Worm (Caenorhabditis elegans): ENCODE results near the gene cyp-31A3.

The cyp-31A3 gene

ce11 chrIV:4807219-4807618 is 46.4 kb downstream of the cyp-31A3 start, which contains the start of gene H06H21.11:
TSS of gene H06H21.11 (minus strand) at chrIV:4807319.
- TF ChIP-seq sea-2 (GFP tag; optimal IDR thresholded peaks at IDR 0.05) (no peak), ceh-28 (tag; optimal IDR thresholded peaks at IDR 0.05) (no peak), egl-27 (tag; optimal IDR thresholded peaks at IDR 0.05) (no peak), nhr-25 (tag; optimal IDR thresholded peaks at IDR 0.05) (no peak), nhr-77 (tag; optimal IDR thresholded peaks at IDR 0.05) (no peak)

ce11 chrIV:4809397-4809796 is 48.5 kb downstream of the cyp-31A3 start, which contains the start of gene ubxn-6:
TSS of gene ubxn-6 (minus strand) at chrIV:4809497.
- TF ChIP-seq lin-15B (tag; optimal IDR thresholded peaks at IDR 0.05) (no peak), nhr-25 (tag; optimal IDR thresholded peaks at IDR 0.05) (no peak), fkh-2 (tag; optimal IDR thresholded peaks at IDR 0.05) (no peak), daf-12 (tag; optimal IDR thresholded peaks at IDR 0.05) (no peak), nhr-23 (tag; optimal IDR thresholded peaks at IDR 0.05) (no peak), pqm-1 (tag; optimal IDR thresholded peaks at IDR 0.05) (no peak), ztf-4 (tag; optimal IDR thresholded peaks at IDR 0.05) (no peak), mml-1 (tag; optimal IDR thresholded peaks at IDR 0.05) (no peak), ceh-82 (tag; optimal IDR thresholded peaks at IDR 0.05) (no peak), jun-1 (tag; optimal IDR thresholded peaks at IDR 0.05) (no peak), elt-1 (tag; optimal IDR thresholded peaks at IDR 0.05) (no peak), snpc-4 (tag; optimal IDR thresholded peaks at IDR 0.05) (no peak), fos-1 (tag; optimal IDR thresholded peaks at IDR 0.05) (no peak), lsy-12 (tag; optimal IDR thresholded peaks at IDR 0.05) (no peak), fkh-10 (GFP tag; optimal IDR thresholded peaks at IDR 0.05) (no peak), nhr-11 (tag; optimal IDR thresholded peaks at IDR 0.05) (no peak)

- TF ChIP-seq ceh-82 (tag; optimal IDR thresholded peaks at IDR 0.05), result no peak
These were observed 49.0 kb downstream of the cyp-31A3 start, which contains the start of gene H06H21.37 for ce11 chrIV:4809813-4810212. TSS of gene H06H21.37 (minus strand) at chrIV:4809974.

- TF ChIP-seq nhr-12 (tag; optimal IDR thresholded peaks at IDR 0.05), result no peak
- no peak for TF ChIP-seq egl-27 (tag; optimal IDR thresholded peaks at IDR 0.05)
- peak; percentile 11 for TF ChIP-seq elt-2 (tag; optimal IDR thresholded peaks at IDR 0.05)
- TF ChIP-seq nhr-43 (tag; optimal IDR thresholded peaks at IDR 0.05; ENCODE audit: poor library complexity, severe bottlenecking), result peak; percentile 27
- no peak for TF ChIP-seq mml-1 (tag; optimal IDR thresholded peaks at IDR 0.05)
- no peak for TF ChIP-seq jun-1 (tag; optimal IDR thresholded peaks at IDR 0.05)
- TF ChIP-seq aly-2 (tag; optimal IDR thresholded peaks at IDR 0.05), result no peak
- no peak for TF ChIP-seq egl-5 (tag; optimal IDR thresholded peaks at IDR 0.05)
- TF ChIP-seq nhr-28 (tag; optimal IDR thresholded peaks at IDR 0.05), result no peak
- no peak for TF ChIP-seq fkh-10 (GFP tag; optimal IDR thresholded peaks at IDR 0.05)
- TF ChIP-seq lin-39 (tag; optimal IDR thresholded peaks at IDR 0.05), result peak; percentile 72
- peak; percentile 79 for TF ChIP-seq snpc-4 (tag; optimal IDR thresholded peaks at IDR 0.05)
- TF ChIP-seq pqm-1 (tag; optimal IDR thresholded peaks at IDR 0.05), result peak; percentile 8
- peak; percentile 77 for TF ChIP-seq nfya-1 (tag; optimal IDR thresholded peaks at IDR 0.05; ENCODE audit: insufficient read depth)
- no peak for TF ChIP-seq ceh-28 (tag; optimal IDR thresholded peaks at IDR 0.05)
- no peak for TF ChIP-seq unc-62 (GFP tag; optimal IDR thresholded peaks at IDR 0.05)
- no peak for TF ChIP-seq fos-1 (tag; optimal IDR thresholded peaks at IDR 0.05)
- peak; percentile 39 for TF ChIP-seq R02D3.7 (tag; optimal IDR thresholded peaks at IDR 0.05)
- TF ChIP-seq ztf-11 (tag; optimal IDR thresholded peaks at IDR 0.05), result no peak
- TF ChIP-seq sea-2 (GFP tag; optimal IDR thresholded peaks at IDR 0.05), result no peak
- no peak for TF ChIP-seq ZK546.5 (tag; optimal IDR thresholded peaks at IDR 0.05)
- TF ChIP-seq elt-3 (tag; optimal IDR thresholded peaks at IDR 0.05), result no peak
- TF ChIP-seq lin-15B (tag; optimal IDR thresholded peaks at IDR 0.05), result peak; percentile 74
- peak; percentile 63 for TF ChIP-seq nhr-23 (tag; optimal IDR thresholded peaks at IDR 0.05)
- TF ChIP-seq ceh-16 (tag; optimal IDR thresholded peaks at IDR 0.05), result no peak
- no peak for TF ChIP-seq nhr-67 (tag; optimal IDR thresholded peaks at IDR 0.05)
- TF ChIP-seq hmg-11 (tag; optimal IDR thresholded peaks at IDR 0.05), result peak; percentile 77
- no peak for TF ChIP-seq eor-1 (tag; optimal IDR thresholded peaks at IDR 0.05)
- TF ChIP-seq ama-1 (optimal IDR thresholded peaks at IDR 0.05), result no peak
These were observed 49.6 kb downstream of the cyp-31A3 start, which contains the start of gene eif-1.A for ce11 chrIV:4810377-4810984. TSS of gene eif-1.A (plus strand) at chrIV:4810934.
